Worm (Caenorhabditis elegans) whole organism, mixed stage, embryonic: Measurements from ENCODE around the gene rbg-1.

Experiments used
- M03D4.4 ChIP-seq: sonication (generic microtip); optimal IDR thresholded peaks from 2 replicates; lab custom pipeline; 2017; ENCODE audit warnings: mild to moderate bottlenecking, missing genetic modification characterization, missing compliant biosample characterization
- bed-3 ChIP-seq: fragments of 200-800 bp; sonication (Bioruptor generic); optimal IDR thresholded peaks from 3 replicates; lab custom pipeline; 2018; ENCODE audit warnings: mild to moderate bottlenecking, missing genetic modification characterization, moderate library complexity, missing compliant biosample characterization
- ceh-39 ChIP-seq: fragments of 150-350 bp; optimal IDR thresholded peaks from 2 replicates; lab custom pipeline; 2014; ENCODE audit warnings: missing biosample characterization, missing genetic modification characterization
- ceh-83 ChIP-seq: fragments of 200-800 bp; sonication (Bioruptor generic); optimal IDR thresholded peaks from 2 replicates; lab custom pipeline; 2018; ENCODE audit warnings: mild to moderate bottlenecking, missing genetic modification characterization, missing compliant biosample characterization
- ces-1 ChIP-seq: fragments of 150-350 bp; optimal IDR thresholded peaks from 2 replicates; lab custom pipeline; 2014; ENCODE audit warnings: missing biosample characterization, missing genetic modification reagents, missing genetic modification characterization
- drap-1 ChIP-seq: fragments of 200-800 bp; sonication (Bioruptor generic); optimal IDR thresholded peaks from 3 replicates; lab custom pipeline; 2018; ENCODE audit warnings: mild to moderate bottlenecking, missing genetic modification characterization, missing compliant biosample characterization
- elt-1 ChIP-seq: sonication (generic microtip); optimal IDR thresholded peaks from 2 replicates; lab custom pipeline; 2017; ENCODE audit warnings: missing genetic modification characterization, mild to moderate bottlenecking, missing compliant biosample characterization, antibody characterized with exemption, moderate library complexity, borderline replicate concordance; ENCODE audit not compliant: insufficient read depth
- flh-1 ChIP-seq: fragments of 200-800 bp; sonication (Bioruptor generic); optimal IDR thresholded peaks from 2 replicates; lab custom pipeline; 2018; ENCODE audit warnings: mild to moderate bottlenecking, missing genetic modification characterization, moderate library complexity, missing compliant biosample characterization
- ham-2 ChIP-seq: fragments of 200-800 bp; sonication (Bioruptor generic); optimal IDR thresholded peaks from 2 replicates; lab custom pipeline; 2018; ENCODE audit warnings: mild to moderate bottlenecking, missing genetic modification characterization, missing compliant biosample characterization
- hlh-1 ChIP-seq: fragments of 150-350 bp; optimal IDR thresholded peaks from 2 replicates; lab custom pipeline; 2014; ENCODE audit warnings: missing biosample characterization, missing genetic modification reagents, missing genetic modification characterization
- lin-13 ChIP-seq: fragments of 150-350 bp; optimal IDR thresholded peaks from 2 replicates; lab custom pipeline; 2014; ENCODE audit warnings: missing biosample characterization, missing genetic modification characterization
- lsy-2 ChIP-seq: fragments of 150-350 bp; optimal IDR thresholded peaks from 2 replicates; lab custom pipeline; 2014; ENCODE audit warnings: missing biosample characterization, missing genetic modification characterization
- mab-5 ChIP-seq: fragments of 150-350 bp; optimal IDR thresholded peaks from 2 replicates; lab custom pipeline; 2014; ENCODE audit warnings: missing biosample characterization, missing genetic modification characterization
- mep-1 ChIP-seq: fragments of 150-350 bp; optimal IDR thresholded peaks from 2 replicates; lab custom pipeline; 2017; ENCODE audit warnings: missing biosample characterization, missing genetic modification reagents, missing genetic modification characterization, inconsistent platforms
- mls-2 ChIP-seq: sonication (generic microtip); optimal IDR thresholded peaks from 2 replicates; lab custom pipeline; 2016; ENCODE audit warnings: mild to moderate bottlenecking, missing genetic modification characterization, moderate library complexity, missing compliant biosample characterization
- nhr-12 ChIP-seq: fragments of 150-350 bp; optimal IDR thresholded peaks from 2 replicates; lab custom pipeline; 2014; ENCODE audit warnings: missing biosample characterization, missing genetic modification characterization
- nhr-2 ChIP-seq: fragments of 150-350 bp; optimal IDR thresholded peaks from 2 replicates; lab custom pipeline; 2014; ENCODE audit warnings: missing biosample characterization, missing genetic modification characterization
- nhr-237 ChIP-seq: fragments of 150-350 bp; optimal IDR thresholded peaks from 2 replicates; lab custom pipeline; 2014; ENCODE audit warnings: missing biosample characterization, missing genetic modification characterization
- nhr-28 ChIP-seq: fragments of 150-350 bp; optimal IDR thresholded peaks from 2 replicates; lab custom pipeline; 2014; ENCODE audit warnings: missing biosample characterization, missing genetic modification characterization
- nhr-76 ChIP-seq: sonication (generic microtip); optimal IDR thresholded peaks from 2 replicates; lab custom pipeline; 2017; ENCODE audit warnings: missing biosample characterization, missing genetic modification characterization
- pha-4 ChIP-seq: fragments of 150-350 bp; optimal IDR thresholded peaks from 2 replicates; lab custom pipeline; 2018; ENCODE audit warnings: missing biosample characterization, missing genetic modification reagents, missing genetic modification characterization
- sem-2 ChIP-seq: fragments of 200-800 bp; sonication (Bioruptor generic); optimal IDR thresholded peaks from 2 replicates; lab custom pipeline; 2018; ENCODE audit warnings: mild to moderate bottlenecking, missing genetic modification characterization, missing compliant biosample characterization
- sptf-1 ChIP-seq: sonication (generic microtip); optimal IDR thresholded peaks from 2 replicates; lab custom pipeline; 2017; ENCODE audit warnings: mild to moderate bottlenecking, missing genetic modification characterization, moderate library complexity, missing compliant biosample characterization
- tbx-8 ChIP-seq: fragments of 200-800 bp; sonication (Bioruptor generic); optimal IDR thresholded peaks from 2 replicates; lab custom pipeline; 2018; ENCODE audit warnings: mild to moderate bottlenecking, missing genetic modification characterization, moderate library complexity, missing compliant biosample characterization
- unc-120 ChIP-seq: sonication (generic microtip); optimal IDR thresholded peaks from 2 replicates; lab custom pipeline; 2017; ENCODE audit warnings: missing genetic modification characterization, missing compliant biosample characterization; ENCODE audit not compliant: poor library complexity, severe bottlenecking
- unc-39 ChIP-seq: fragments of 150-350 bp; optimal IDR thresholded peaks from 2 replicates; lab custom pipeline; 2014; ENCODE audit warnings: missing biosample characterization, missing genetic modification characterization
- unc-62 ChIP-seq: fragments of 150-350 bp; optimal IDR thresholded peaks from 2 replicates; lab custom pipeline; 2014; ENCODE audit warnings: missing biosample characterization, missing genetic modification reagents, missing genetic modification characterization
- zip-8 ChIP-seq: fragments of 150-350 bp; optimal IDR thresholded peaks from 2 replicates; lab custom pipeline; 2014; ENCODE audit warnings: missing biosample characterization, missing genetic modification characterization

The rbg-1 gene

ce11 chrX:15006847-15007358 lies 23.6 kb downstream of the rbg-1 start, which contains the start of gene ergi-2:
ergi-2 (minus strand) TSS chrX:15007308.
- TF ChIP-seq nhr-28 (tag; lab: Kevin White, UChicago) (no peak), mep-1 (tag; lab: Kevin White, UChicago) (peak; percentile 30), ces-1 (peak; percentile 16)

DNA sequence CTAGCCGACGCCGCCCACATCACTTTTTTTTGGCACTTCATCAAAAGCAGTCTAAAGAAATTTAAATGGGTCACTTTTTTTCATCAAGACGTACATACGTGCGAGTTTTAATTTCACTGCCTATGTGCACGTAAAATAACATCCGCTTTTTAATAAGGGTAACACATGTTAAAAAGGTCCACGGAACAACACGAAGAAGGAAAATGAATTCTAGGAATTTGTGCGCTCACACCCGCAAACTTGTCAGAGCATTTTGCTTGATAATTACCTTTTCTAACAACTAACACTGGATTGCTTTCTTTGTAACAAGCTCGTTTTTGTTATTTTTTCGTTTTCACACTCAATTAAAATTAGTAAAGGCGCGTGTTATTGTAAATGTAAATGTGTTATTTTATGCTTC lies 25.4 kb downstream of the rbg-1 start:
- no peak for TF ChIP-seq unc-62
- no peak for TF ChIP-seq ham-2 (GFP tag; lab: Kevin White, UChicago)
- no peak for TF ChIP-seq nhr-28 (tag; lab: Kevin White, UChicago)
- TF ChIP-seq mab-5 (tag; lab: Kevin White, UChicago), result no peak
- no peak for TF ChIP-seq nhr-76 (tag; lab: Kevin White, UChicago)
- no peak for TF ChIP-seq lsy-2 (tag; lab: Kevin White, UChicago)
- no peak for TF ChIP-seq mls-2
- no peak for TF ChIP-seq mep-1 (tag; lab: Kevin White, UChicago)
- no peak for TF ChIP-seq nhr-2
- TF ChIP-seq, all 35 proteins: peak for 0

DNA sequence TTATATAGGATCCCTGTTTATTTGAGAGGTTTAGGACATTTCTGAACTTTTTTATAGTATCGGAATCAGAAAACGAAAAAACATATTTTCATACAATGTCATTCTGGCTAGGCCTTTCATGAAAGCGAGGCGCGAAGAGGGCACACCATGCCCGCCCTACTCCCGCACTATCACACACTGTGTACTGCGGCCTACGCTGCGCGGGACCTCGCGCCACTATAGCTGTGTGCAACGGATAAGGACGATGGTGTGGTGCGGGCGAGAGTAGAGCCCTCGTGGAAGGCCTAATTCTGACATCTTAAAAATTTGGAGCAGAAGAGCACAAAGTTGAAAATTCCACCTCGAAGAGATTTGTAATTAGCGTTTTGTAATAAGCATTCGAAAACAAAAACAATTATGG lies 27.6 kb downstream of the rbg-1 start:
- TF ChIP-seq ces-1, result no peak
- no peak for TF ChIP-seq mls-2
- TF ChIP-seq unc-62, result no peak
- TF ChIP-seq nhr-76 (tag; lab: Kevin White, UChicago), result no peak

- TF ChIP-seq unc-120 (tag; lab: Kevin White, UChicago) (no peak), ces-1 (peak; percentile 47)
Observed at ce11 chrX:15011526-15012274, 28.4 kb downstream of the rbg-1 start.

DNA sequence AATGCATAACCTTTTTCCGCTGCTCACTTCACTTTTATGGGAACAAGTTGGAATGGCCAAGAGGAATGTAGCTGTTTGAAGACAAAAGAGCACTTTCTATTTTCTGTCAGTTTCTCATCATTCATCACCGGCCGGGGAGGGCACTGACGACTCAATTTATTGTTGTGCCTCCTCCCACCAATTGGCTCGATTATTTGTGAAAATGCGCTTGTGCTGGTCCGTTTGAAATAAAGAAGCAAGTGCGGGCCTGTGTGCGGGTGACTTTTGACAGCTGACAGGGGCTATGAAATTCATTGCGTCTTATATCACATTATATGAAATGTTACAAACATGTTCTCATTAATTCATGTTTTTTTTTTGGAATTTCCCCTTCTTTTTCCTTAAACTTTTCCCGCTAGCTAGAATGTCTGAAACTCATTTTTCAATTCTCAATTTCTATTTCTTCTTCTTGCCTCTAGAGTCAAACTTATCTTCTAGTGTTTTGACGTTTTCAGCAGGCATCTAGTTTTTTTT lies 30.7 kb downstream of the rbg-1 start:
- no peak for TF ChIP-seq pha-4 (tag; lab: Kevin White, UChicago)
- no peak for TF ChIP-seq tbx-8 (GFP tag; lab: Kevin White, UChicago)
- TF ChIP-seq unc-62, result peak; percentile 77
- peak; percentile 72 for TF ChIP-seq unc-120 (tag; lab: Kevin White, UChicago)
- TF ChIP-seq ceh-83, result no peak
- TF ChIP-seq nhr-12 (tag; lab: Kevin White, UChicago), result no peak
- TF ChIP-seq hlh-1 (tag; lab: Kevin White, UChicago), result peak; percentile 95
- TF ChIP-seq nhr-237 (tag; lab: Kevin White, UChicago), result no peak
- no peak for TF ChIP-seq nhr-2
- no peak for TF ChIP-seq mep-1 (tag; lab: Kevin White, UChicago)
- TF ChIP-seq, all 35 proteins: peak for 3

ce11 chrX:15016102-15016501 lies 32.8 kb downstream of the rbg-1 start:
- TF ChIP-seq sptf-1 (peak; percentile 7), unc-39 (no peak), bed-3 (no peak)
- TF ChIP-seq, all 35 proteins: peak for 1

ce11 chrX:15026008-15026407 lies 42.7 kb downstream of the rbg-1 start, which contains the start of gene seb-3:
seb-3 (plus strand) TSS chrX:15026308.
- TF ChIP-seq ceh-39 (tag; lab: Kevin White, UChicago) (no peak), mab-5 (tag; lab: Kevin White, UChicago) (no peak), unc-62 (no peak), nhr-28 (tag; lab: Kevin White, UChicago) (no peak), bed-3 (no peak), unc-120 (tag; lab: Kevin White, UChicago) (no peak), hlh-1 (tag; lab: Kevin White, UChicago) (no peak)

DNA sequence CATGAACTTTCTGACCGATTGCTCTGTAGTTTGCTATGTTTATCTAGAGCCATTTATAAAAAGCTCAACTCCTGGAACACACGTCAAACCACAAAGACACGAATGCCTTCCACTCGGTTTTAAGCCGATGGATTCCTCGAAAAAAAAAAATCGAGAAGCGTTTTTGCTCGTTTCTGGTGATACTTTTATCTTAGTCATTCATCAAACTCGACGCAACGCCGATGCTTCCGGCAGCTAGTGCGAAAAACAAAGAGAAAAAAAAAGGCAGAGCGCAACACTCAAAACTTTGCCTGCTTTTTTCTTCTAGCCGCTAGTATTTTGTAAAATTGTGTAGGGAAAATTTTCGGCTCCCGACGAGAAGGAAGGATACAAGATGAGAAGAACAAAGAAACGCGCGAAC lies 44.2 kb downstream of the rbg-1 start:
- TF ChIP-seq ces-1, result no peak
- no peak for TF ChIP-seq drap-1 (GFP tag; lab: Kevin White, UChicago)
- TF ChIP-seq bed-3, result no peak
- no peak for TF ChIP-seq elt-1 (tag; lab: Kevin White, UChicago)
- no peak for TF ChIP-seq lsy-2 (tag; lab: Kevin White, UChicago)
- TF ChIP-seq ceh-83, result no peak
- no peak for TF ChIP-seq lin-13
- no peak for TF ChIP-seq sptf-1
- TF ChIP-seq pha-4 (tag; lab: Kevin White, UChicago), result no peak
- no peak for TF ChIP-seq M03D4.4
- TF ChIP-seq unc-39, result no peak
- no peak for TF ChIP-seq zip-8 (tag; lab: Kevin White, UChicago)
- no peak for TF ChIP-seq tbx-8 (GFP tag; lab: Kevin White, UChicago)
- TF ChIP-seq sem-2 (GFP tag; lab: Kevin White, UChicago), result no peak
- no peak for TF ChIP-seq flh-1 (GFP tag; lab: Kevin White, UChicago)
- TF ChIP-seq mep-1 (tag; lab: Kevin White, UChicago), result no peak
- TF ChIP-seq hlh-1 (tag; lab: Kevin White, UChicago), result no peak
